Worm (Caenorhabditis elegans): ENCODE results near the gene npr-38.

npr-38 gene

DNA sequence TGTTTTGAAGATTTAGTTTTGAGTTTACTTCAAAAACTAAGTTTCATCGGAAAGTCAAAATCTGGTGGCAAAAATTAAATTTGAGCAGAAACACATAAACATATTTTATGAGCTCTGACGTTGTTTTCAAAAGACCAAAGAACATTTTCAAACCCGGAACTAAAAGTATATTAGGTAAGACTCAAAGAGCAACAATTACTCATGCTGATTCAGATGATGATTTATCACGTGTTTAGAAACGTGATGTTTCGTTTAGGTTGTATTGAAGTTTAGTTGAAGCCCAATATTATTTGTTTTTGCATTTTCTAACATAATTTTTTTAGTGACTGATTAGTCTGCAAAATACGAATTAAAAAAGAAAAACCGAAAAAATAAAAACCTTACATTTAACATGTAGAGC lies 42.3 kb downstream of the npr-38 start:
- TF ChIP-seq lsy-2 (tag; optimal IDR thresholded peaks at IDR 0.05) (no peak), elt-3 (tag; optimal IDR thresholded peaks at IDR 0.05) (no peak), mep-1 (tag; optimal IDR thresholded peaks at IDR 0.05) (no peak)

DNA sequence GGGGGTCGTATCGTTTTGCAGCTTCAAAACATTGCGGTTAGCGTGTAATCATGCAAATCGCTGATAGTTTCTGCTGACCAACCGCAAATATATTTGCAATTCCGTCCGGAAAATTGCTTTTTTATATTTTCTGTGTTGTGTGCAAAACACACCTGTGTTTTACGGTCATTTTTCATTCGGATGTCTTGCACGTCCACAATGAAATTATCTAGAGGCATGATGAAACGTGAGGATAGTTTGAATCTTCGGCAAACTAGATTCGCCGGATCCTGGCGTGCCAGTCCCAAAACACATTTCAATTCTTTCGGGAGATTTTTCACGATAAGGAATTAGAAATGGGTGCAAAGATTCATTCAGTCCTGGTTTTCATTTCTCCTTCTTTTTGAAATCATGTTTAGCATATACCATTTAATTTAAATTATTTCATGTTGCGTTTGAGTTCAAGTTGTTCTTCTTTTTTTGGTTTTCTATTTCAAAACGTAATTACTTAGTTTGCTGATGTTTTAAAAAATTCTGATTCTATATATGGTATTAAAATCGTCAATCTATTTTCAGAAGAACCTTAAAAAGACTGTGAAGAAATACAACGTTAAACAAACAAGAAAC lies 43.6 kb downstream of the npr-38 start, which contains the start of gene C03B1.5:
C03B1.5 (plus strand) TSS at position 556 of the 606 bp plus-strand sequence.
- TF ChIP-seq lsy-2 (tag; optimal IDR thresholded peaks at IDR 0.05) (no peak), hlh-1 (tag; optimal IDR thresholded peaks at IDR 0.05) (no peak), sem-2 (GFP tag; optimal IDR thresholded peaks at IDR 0.05) (no peak), ceh-43 (GFP tag; optimal IDR thresholded peaks at IDR 0.05) (no peak), ham-2 (GFP tag; optimal IDR thresholded peaks at IDR 0.05) (no peak), mep-1 (tag; optimal IDR thresholded peaks at IDR 0.05) (no peak), nhr-76 (tag; optimal IDR thresholded peaks at IDR 0.05) (no peak), unc-39 (tag; optimal IDR thresholded peaks at IDR 0.05) (no peak), unc-120 (tag; optimal IDR thresholded peaks at IDR 0.05; ENCODE audit: poor library complexity, severe bottlenecking) (no peak), snpc-4 (tag; optimal IDR thresholded peaks at IDR 0.05) (no peak)

DNA sequence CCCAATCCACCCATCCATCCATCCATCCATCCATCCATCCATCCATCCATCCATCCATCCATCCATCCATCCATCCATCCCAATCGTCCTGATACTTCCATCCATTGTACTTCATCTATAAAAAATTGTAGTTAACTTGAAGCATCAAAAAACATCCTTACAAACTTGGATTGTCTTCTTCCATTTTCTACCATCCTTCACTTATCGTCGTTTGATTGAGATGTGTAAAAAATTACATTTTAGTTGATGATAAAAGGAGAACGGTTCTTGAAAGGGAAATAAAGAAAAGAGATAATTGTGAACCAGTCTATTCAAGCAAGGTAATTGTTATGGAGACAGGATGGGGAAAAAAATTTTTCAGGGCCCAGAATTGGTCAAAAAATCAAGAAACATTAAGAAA lies 46.3 kb downstream of the npr-38 start, which contains the start of gene C03B1.10:
C03B1.10 (minus strand) TSS at position 101 of the 400 bp plus-strand sequence.
- no peak for TF ChIP-seq unc-62 (GFP tag; optimal IDR thresholded peaks at IDR 0.05)
- TF ChIP-seq nhr-237 (tag; optimal IDR thresholded peaks at IDR 0.05): no peak
- TF ChIP-seq M03D4.4 (tag; optimal IDR thresholded peaks at IDR 0.05): no peak
- TF ChIP-seq nhr-28 (tag; optimal IDR thresholded peaks at IDR 0.05): no peak
- no peak for TF ChIP-seq cnd-1 (tag; optimal IDR thresholded peaks at IDR 0.05)
- no peak for TF ChIP-seq lin-32 (GFP tag; optimal IDR thresholded peaks at IDR 0.05)
- no peak for TF ChIP-seq drap-1 (GFP tag; optimal IDR thresholded peaks at IDR 0.05)
- no peak for TF ChIP-seq mep-1 (tag; optimal IDR thresholded peaks at IDR 0.05)
- TF ChIP-seq lsy-2 (tag; optimal IDR thresholded peaks at IDR 0.05): no peak
- TF ChIP-seq blmp-1 (tag; optimal IDR thresholded peaks at IDR 0.05): no peak
- no peak for TF ChIP-seq mls-2 (tag; optimal IDR thresholded peaks at IDR 0.05)
- no peak for TF ChIP-seq ztf-11 (tag; optimal IDR thresholded peaks at IDR 0.05)
- no peak for TF ChIP-seq pha-4 (tag; optimal IDR thresholded peaks at IDR 0.05)
- no peak for TF ChIP-seq snpc-4 (tag; optimal IDR thresholded peaks at IDR 0.05)
- TF ChIP-seq ceh-43 (GFP tag; optimal IDR thresholded peaks at IDR 0.05): no peak
- no peak for TF ChIP-seq elt-3 (tag; optimal IDR thresholded peaks at IDR 0.05)

ce11 chrX:6360077-6360476 lies 48.6 kb downstream of the npr-38 start:
- TF ChIP-seq ceh-83 (GFP tag; optimal IDR thresholded peaks at IDR 0.05) (no peak), drap-1 (GFP tag; optimal IDR thresholded peaks at IDR 0.05) (no peak), lin-32 (GFP tag; optimal IDR thresholded peaks at IDR 0.05) (no peak), sem-2 (GFP tag; optimal IDR thresholded peaks at IDR 0.05) (no peak), nhr-12 (tag; optimal IDR thresholded peaks at IDR 0.05) (no peak), zip-8 (tag; optimal IDR thresholded peaks at IDR 0.05) (no peak), cnd-1 (tag; optimal IDR thresholded peaks at IDR 0.05) (no peak), sptf-1 (tag; optimal IDR thresholded peaks at IDR 0.05) (no peak), mep-1 (tag; optimal IDR thresholded peaks at IDR 0.05) (no peak), nhr-2 (tag; optimal IDR thresholded peaks at IDR 0.05) (no peak), lin-13 (tag; optimal IDR thresholded peaks at IDR 0.05) (no peak)

DNA sequence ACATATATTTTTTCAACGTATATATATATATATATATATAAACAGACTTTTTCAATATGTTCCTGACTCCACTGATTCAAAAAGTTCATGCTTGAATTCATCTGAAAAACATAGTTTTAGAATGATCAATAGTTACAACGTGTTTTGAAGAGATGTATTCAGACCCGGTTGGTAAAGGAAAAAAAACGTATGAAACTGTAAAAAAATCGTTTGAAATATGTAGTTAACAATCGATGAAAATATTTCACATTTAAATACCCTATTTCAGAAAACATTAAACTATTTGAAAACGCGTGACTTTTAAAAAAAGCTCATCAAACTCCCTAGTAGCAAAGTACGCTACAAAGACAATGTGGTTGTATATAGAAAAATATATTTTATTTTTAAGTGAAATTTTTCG lies 49.2 kb downstream of the npr-38 start, which contains the start of gene C03B1.14:
C03B1.14 (minus strand) TSS at position 101 of the 400 bp plus-strand sequence.
- TF ChIP-seq blmp-1 (tag; optimal IDR thresholded peaks at IDR 0.05) (no peak), sem-2 (GFP tag; optimal IDR thresholded peaks at IDR 0.05) (no peak), unc-120 (tag; optimal IDR thresholded peaks at IDR 0.05; ENCODE audit: poor library complexity, severe bottlenecking) (no peak), nhr-76 (tag; optimal IDR thresholded peaks at IDR 0.05) (no peak), flh-1 (GFP tag; optimal IDR thresholded peaks at IDR 0.05) (no peak), nhr-2 (tag; optimal IDR thresholded peaks at IDR 0.05) (no peak), ceh-83 (GFP tag; optimal IDR thresholded peaks at IDR 0.05) (no peak), drap-1 (GFP tag; optimal IDR thresholded peaks at IDR 0.05) (no peak), snpc-4 (tag; optimal IDR thresholded peaks at IDR 0.05) (no peak), unc-62 (GFP tag; optimal IDR thresholded peaks at IDR 0.05) (no peak), zip-8 (tag; optimal IDR thresholded peaks at IDR 0.05) (no peak), lin-32 (GFP tag; optimal IDR thresholded peaks at IDR 0.05) (no peak)
